Fruit fly (Drosophila melanogaster) whole organism, embryonic: Measurements from ENCODE around the gene Rfx.

Experiments used
- Aef1 ChIP-seq: fragments of 200-800 bp; sonication (Bioruptor generic); IDR thresholded peaks from 3 replicates; pipeline ENCODE4 v1.3.6; 2022; ENCODE audit warnings: missing biosample characterization, missing genetic modification characterization
- Atf6 ChIP-seq: fragments of 200-800 bp; sonication (Bioruptor generic); IDR thresholded peaks from 2 replicates; pipeline ENCODE4 v1.3.6; 2022; ENCODE audit warnings: missing biosample characterization, missing genetic modification characterization
- B-H2 ChIP-seq: fragments of 200-800 bp; sonication (Bioruptor generic); optimal IDR thresholded peaks from 2 replicates; lab custom pipeline; 2018; ENCODE audit warnings: missing biosample characterization, mild to moderate bottlenecking, missing genetic modification characterization
- CG11696 ChIP-seq: fragments of 200-800 bp; sonication (Bioruptor generic); IDR thresholded peaks from 2 replicates; pipeline ENCODE4 v1.3.6; 2022; ENCODE audit warnings: missing biosample characterization, missing genetic modification characterization
- CG12104 ChIP-seq: fragments of 200-800 bp; sonication (Bioruptor generic); optimal IDR thresholded peaks from 3 replicates; lab custom pipeline; 2016; ENCODE audit warnings: missing biosample characterization, missing genetic modification characterization
- CG12769 ChIP-seq: fragments of 200-800 bp; sonication (Bioruptor generic); optimal IDR thresholded peaks from 2 replicates; lab custom pipeline; 2019; ENCODE audit warnings: missing biosample characterization, mild to moderate bottlenecking, missing genetic modification characterization, moderate library complexity
- CG13424 ChIP-seq: fragments of 200-800 bp; sonication (Bioruptor generic); optimal IDR thresholded peaks from 2 replicates; lab custom pipeline; 2019; ENCODE audit warnings: missing biosample characterization, mild to moderate bottlenecking, missing genetic modification characterization, moderate library complexity
- CG15514 ChIP-seq: fragments of 200-800 bp; sonication (Bioruptor generic); optimal IDR thresholded peaks from 3 replicates; lab custom pipeline; 2017; ENCODE audit warnings: missing biosample characterization, missing genetic modification characterization, mild to moderate bottlenecking, moderate library complexity, missing genetic modification reagents
- CG16863 ChIP-seq: fragments of 200-800 bp; sonication (Bioruptor generic); optimal IDR thresholded peaks from 3 replicates; lab custom pipeline; 2016; ENCODE audit warnings: missing biosample characterization, missing genetic modification characterization
- CG18262 ChIP-seq: fragments of 200-800 bp; optimal IDR thresholded peaks from 3 replicates; lab custom pipeline; 2019; ENCODE audit warnings: missing biosample characterization, mild to moderate bottlenecking, missing genetic modification characterization, moderate library complexity
- CG18619 ChIP-seq: fragments of 200-800 bp; sonication (Bioruptor generic); optimal IDR thresholded peaks from 3 replicates; lab custom pipeline; 2017; ENCODE audit warnings: missing biosample characterization, mild to moderate bottlenecking, missing genetic modification characterization
- CG31224 ChIP-seq: fragments of 200-800 bp; sonication (Bioruptor generic); IDR thresholded peaks from 2 replicates; pipeline ENCODE4 v1.3.6; 2022; ENCODE audit warnings: missing biosample characterization, missing genetic modification characterization
- CG31365 ChIP-seq: fragments of 200-800 bp; sonication (Bioruptor generic); optimal IDR thresholded peaks from 2 replicates; lab custom pipeline; 2018; ENCODE audit warnings: missing biosample characterization, mild to moderate bottlenecking, missing genetic modification characterization
- CG3847 ChIP-seq: fragments of 200-800 bp; sonication (Bioruptor generic); IDR thresholded peaks from 2 replicates; pipeline ENCODE4 v1.3.6; 2022; ENCODE audit warnings: missing biosample characterization, missing genetic modification characterization
- CG4854 ChIP-seq: fragments of 200-800 bp; sonication (Bioruptor generic); optimal IDR thresholded peaks from 2 replicates; lab custom pipeline; 2016; ENCODE audit warnings: missing biosample characterization, missing genetic modification characterization, inconsistent platforms
- CG5180 ChIP-seq: fragments of 200-800 bp; sonication (Bioruptor generic); optimal IDR thresholded peaks from 3 replicates; lab custom pipeline; 2017; ENCODE audit warnings: missing biosample characterization, missing genetic modification characterization, mild to moderate bottlenecking, moderate library complexity, missing genetic modification reagents
- CG7357 ChIP-seq: fragments of 200-800 bp; sonication (Bioruptor generic); IDR thresholded peaks from 3 replicates; pipeline ENCODE4 v1.3.6; 2022; ENCODE audit warnings: missing biosample characterization, missing genetic modification characterization
- CG8944 ChIP-seq: fragments of 200-800 bp; sonication (Bioruptor generic); optimal IDR thresholded peaks from 3 replicates; lab custom pipeline; 2016; ENCODE audit warnings: missing biosample characterization, missing genetic modification characterization
- CG9817 ChIP-seq: fragments of 200-800 bp; sonication (Bioruptor generic); optimal IDR thresholded peaks from 2 replicates; lab custom pipeline; 2018; ENCODE audit warnings: missing biosample characterization, mild to moderate bottlenecking, missing genetic modification characterization, moderate library complexity
- CTCF ChIP-seq: fragments of 200-800 bp; sonication (Bioruptor generic); optimal IDR thresholded peaks from 2 replicates; lab custom pipeline; 2017; ENCODE audit warnings: missing biosample characterization, mild to moderate bottlenecking, missing genetic modification characterization, moderate library complexity
- Camta ChIP-seq: fragments of 200-800 bp; sonication (Bioruptor generic); optimal IDR thresholded peaks from 2 replicates; lab custom pipeline; 2016; ENCODE audit warnings: missing biosample characterization, missing genetic modification characterization
- Dek ChIP-seq: fragments of 200-800 bp; sonication (Bioruptor generic); optimal IDR thresholded peaks from 3 replicates; lab custom pipeline; 2019; ENCODE audit warnings: missing biosample characterization, mild to moderate bottlenecking, missing genetic modification characterization, moderate library complexity
- E2f1 ChIP-seq: fragments of 200-800 bp; sonication (Bioruptor generic); IDR thresholded peaks from 2 replicates; pipeline ENCODE4 v1.3.6; 2022; ENCODE audit warnings: missing biosample characterization, missing genetic modification characterization
- HLH4C ChIP-seq: fragments of 200-800 bp; sonication (Bioruptor generic); IDR thresholded peaks from 3 replicates; pipeline ENCODE4 v1.3.6; 2022; ENCODE audit warnings: missing biosample characterization, missing genetic modification characterization; ENCODE audit not compliant: partially characterized antibody
- HLHmδ ChIP-seq: fragments of 200-800 bp; sonication (Bioruptor generic); optimal IDR thresholded peaks from 2 replicates; lab custom pipeline; 2018; ENCODE audit warnings: missing biosample characterization, mild to moderate bottlenecking, missing genetic modification characterization, moderate library complexity
- Meics ChIP-seq: fragments of 200-800 bp; sonication (Bioruptor generic); optimal IDR thresholded peaks from 2 replicates; lab custom pipeline; 2017; ENCODE audit warnings: missing biosample characterization, mild to moderate bottlenecking, missing genetic modification characterization
- NC2β ChIP-seq: fragments of 200-800 bp; sonication (Bioruptor generic); optimal IDR thresholded peaks from 2 replicates; lab custom pipeline; 2016; ENCODE audit warnings: missing biosample characterization, missing genetic modification characterization
- Oli ChIP-seq: fragments of 200-800 bp; sonication (Bioruptor generic); optimal IDR thresholded peaks from 2 replicates; lab custom pipeline; 2018; ENCODE audit warnings: missing biosample characterization, mild to moderate bottlenecking, missing genetic modification characterization, moderate library complexity
- Sox102F ChIP-seq: fragments of 200-800 bp; sonication (Bioruptor generic); optimal IDR thresholded peaks from 2 replicates; lab custom pipeline; 2018; ENCODE audit warnings: missing biosample characterization, mild to moderate bottlenecking, missing genetic modification characterization, moderate library complexity
- Sry-δ ChIP-seq: fragments of 200-800 bp; sonication (Bioruptor generic); optimal IDR thresholded peaks from 2 replicates; lab custom pipeline; 2016; ENCODE audit warnings: missing biosample characterization, missing genetic modification characterization
- Xrp1 ChIP-seq: fragments of 200-800 bp; sonication (Bioruptor generic); IDR thresholded peaks from 2 replicates; pipeline ENCODE4 v1.3.6; 2022; ENCODE audit warnings: missing biosample characterization, missing genetic modification characterization
- bcd ChIP-seq: fragments of 200-800 bp; sonication (Bioruptor generic); optimal IDR thresholded peaks from 2 replicates; lab custom pipeline; 2017; ENCODE audit warnings: missing biosample characterization, mild to moderate bottlenecking, missing genetic modification characterization
- bowl ChIP-seq: fragments of 200-800 bp; sonication (Bioruptor generic); IDR thresholded peaks from 2 replicates; pipeline ENCODE4 v1.3.6; 2022; ENCODE audit warnings: missing biosample characterization, missing genetic modification characterization
- cad ChIP-seq: fragments of >200 bp; optimal IDR thresholded peaks from 2 replicates; lab custom pipeline; 2017; ENCODE audit warnings: missing biosample characterization, missing genetic modification characterization
- ci ChIP-seq: fragments of 200-800 bp; sonication (Bioruptor generic); IDR thresholded peaks from 3 replicates; pipeline ENCODE4 v1.3.6; 2022; ENCODE audit warnings: missing biosample characterization, missing genetic modification characterization
- dmrt11E ChIP-seq: fragments of 200-800 bp; sonication (Bioruptor generic); optimal IDR thresholded peaks from 3 replicates; lab custom pipeline; 2018; ENCODE audit warnings: missing biosample characterization, mild to moderate bottlenecking, missing genetic modification characterization, moderate library complexity
- dmrt99B ChIP-seq: fragments of 200-800 bp; sonication (Bioruptor generic); optimal IDR thresholded peaks from 2 replicates; lab custom pipeline; 2018; ENCODE audit warnings: missing biosample characterization, mild to moderate bottlenecking, missing genetic modification characterization, moderate library complexity
- en ChIP-seq: fragments of 200-800 bp; sonication (Bioruptor generic); optimal IDR thresholded peaks from 2 replicates; lab custom pipeline; 2016; ENCODE audit warnings: missing biosample characterization, missing genetic modification characterization
- fd3F ChIP-seq: fragments of 200-800 bp; sonication (Bioruptor generic); optimal IDR thresholded peaks from 2 replicates; lab custom pipeline; 2018; ENCODE audit warnings: missing biosample characterization, mild to moderate bottlenecking, missing genetic modification characterization, moderate library complexity
- gsb-n ChIP-seq: fragments of 200-800 bp; sonication (Bioruptor generic); optimal IDR thresholded peaks from 3 replicates; lab custom pipeline; 2018; ENCODE audit warnings: missing biosample characterization, mild to moderate bottlenecking, missing genetic modification characterization
- insv ChIP-seq, 2 experiments: fragments of 200-800 bp; sonication (Bioruptor generic); optimal IDR thresholded peaks; 3 replicates each; lab custom pipeline; 2016 to 2018; ENCODE audit warnings: missing biosample characterization in 2 of 2, missing genetic modification characterization in 2 of 2
- odd ChIP-seq: fragments of 200-800 bp; sonication (Bioruptor generic); optimal IDR thresholded peaks from 2 replicates; lab custom pipeline; 2017; ENCODE audit warnings: missing biosample characterization, mild to moderate bottlenecking, missing genetic modification characterization
- rib ChIP-seq: fragments of 200-800 bp; sonication (Bioruptor generic); IDR thresholded peaks from 2 replicates; pipeline ENCODE4 v1.3.6; 2022; ENCODE audit warnings: missing biosample characterization, missing genetic modification characterization
- sc ChIP-seq, 3 experiments: fragments of >200 bp in 2 of 3; fragments of 200-800 bp in 1 of 3; sonication (Bioruptor generic) in 1 of 3; optimal IDR thresholded peaks; 2 replicates in 2 of 3; 3 replicates in 1 of 3; lab custom pipeline; 2017; ENCODE audit warnings: mild to moderate bottlenecking in 1 of 3, missing biosample characterization in 1 of 3, missing genetic modification characterization in 1 of 3, missing genetic modification reagents in 1 of 3
- sens ChIP-seq: fragments of 200-800 bp; sonication (Bioruptor generic); peaks from one replicate; lab custom pipeline; 2016; ENCODE audit warnings: missing biosample characterization, missing genetic modification characterization
- so ChIP-seq: fragments of 200-800 bp; sonication (Bioruptor generic); IDR thresholded peaks from 3 replicates; pipeline ENCODE4 v1.3.6; 2022; ENCODE audit warnings: missing biosample characterization, missing genetic modification characterization
- stc ChIP-seq: fragments of 200-800 bp; sonication (Bioruptor generic); IDR thresholded peaks from 2 replicates; pipeline ENCODE4 v1.3.6; 2022; ENCODE audit warnings: missing biosample characterization, missing genetic modification characterization
- tup ChIP-seq: fragments of 200-800 bp; sonication (Bioruptor generic); optimal IDR thresholded peaks from 2 replicates; lab custom pipeline; 2016; ENCODE audit warnings: missing biosample characterization, mild to moderate bottlenecking, missing genetic modification characterization, moderate library complexity
- twi ChIP-seq: fragments of 200-800 bp; optimal IDR thresholded peaks from 2 replicates; lab custom pipeline; 2019; ENCODE audit warnings: missing biosample characterization, mild to moderate bottlenecking, missing genetic modification characterization, moderate library complexity
- vfl ChIP-seq: fragments of 200-800 bp; sonication (Bioruptor generic); optimal IDR thresholded peaks from 2 replicates; lab custom pipeline; 2016; ENCODE audit warnings: missing biosample characterization, missing genetic modification characterization
- zen ChIP-seq: fragments of 200-800 bp; sonication (Bioruptor generic); optimal IDR thresholded peaks from 3 replicates; lab custom pipeline; 2018; ENCODE audit warnings: missing biosample characterization, mild to moderate bottlenecking, missing genetic modification characterization, moderate library complexity
- zfh1 ChIP-seq: fragments of 200-800 bp; sonication (Bioruptor generic); IDR thresholded peaks from 3 replicates; pipeline ENCODE4 v1.3.6; 2022; ENCODE audit warnings: missing biosample characterization, missing genetic modification characterization

Rfx gene

DNA sequence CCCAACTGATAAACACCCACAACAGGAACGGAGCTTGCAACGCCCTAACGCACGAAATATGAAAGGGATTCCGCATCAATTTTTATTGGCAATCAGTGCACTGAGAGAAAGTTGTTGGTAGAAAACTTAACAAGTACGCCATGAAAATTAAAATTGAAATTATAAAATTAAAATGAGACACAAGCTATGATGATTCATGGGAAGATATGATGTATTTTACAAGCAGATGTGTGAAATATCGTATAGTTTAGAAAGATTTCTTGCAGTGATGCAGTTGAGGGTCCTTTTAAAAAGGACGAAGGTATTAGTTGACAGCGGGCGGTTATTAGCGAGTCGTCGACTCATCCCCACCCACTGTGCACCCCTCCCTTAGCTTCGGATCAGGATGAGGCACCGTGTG lies 7.4 kb downstream of the Rfx start (continued):
- TF ChIP-seq stc (GFP tag; lab: Robert Waterston, UW) (no peak), CG12769 (tag; lab: Kevin White, UChicago) (no peak), cad (GFP tag; lab: Kevin White, UChicago) (no peak), ci (GFP tag; lab: Robert Waterston, UW) (no peak), odd (no peak), CG7357 (GFP tag; lab: Robert Waterston, UW) (no peak), CG16863 (no peak), bowl (no peak), CG5180 (GFP tag; lab: Kevin White, UChicago) (no peak), so (GFP tag; lab: Robert Waterston, UW) (no peak), Atf6 (GFP tag; lab: Robert Waterston, UW) (no peak), sc (optimal IDR thresholded peaks at IDR 0.05; lab: Kevin White, UChicago) (no peak), sc (GFP tag; optimal IDR thresholded peaks at IDR 0.05; lab: Kevin White, UChicago) (no peak), fd3F (GFP tag; lab: Kevin White, UChicago) (no peak), en (no peak), gsb-n (peak; percentile 40), insv (GFP tag; optimal IDR thresholded peaks at IDR 0.05; lab: Kevin White, UChicago) (no peak), CG15514 (GFP tag; lab: Kevin White, UChicago) (no peak), CG4854 (GFP tag; lab: Kevin White, UChicago) (no peak), B-H2 (no peak), Oli (tag; lab: Kevin White, UChicago) (no peak), vfl (no peak), Xrp1 (GFP tag; lab: Robert Waterston, UW) (peak; percentile 63), Camta (GFP tag; lab: Kevin White, UChicago) (no peak), CG3847 (no peak), zfh1 (peak; percentile 40; the same call in 1 of the 3 replicates), bcd (GFP tag; lab: Kevin White, UChicago) (no peak), CG12104 (no peak), sens (GFP tag; lab: Kevin White, UChicago) (peak; percentile 70), Sry-δ (GFP tag; lab: Kevin White, UChicago) (no peak), tup (GFP tag; lab: Kevin White, UChicago) (no peak), HLH4C (no peak), CG9817 (tag; lab: Kevin White, UChicago) (no peak), CG31365 (no peak), zen (tag; lab: Kevin White, UChicago) (peak; percentile 78), CTCF (GFP tag; lab: Kevin White, UChicago) (no peak), CG31224 (GFP tag; lab: Robert Waterston, UW) (no peak), CG18619 (GFP tag; lab: Kevin White, UChicago) (no peak), CG11696 (GFP tag; lab: Robert Waterston, UW) (no peak), HLHmδ (GFP tag; lab: Kevin White, UChicago) (no peak), Meics (GFP tag; lab: Kevin White, UChicago) (no peak), CG8944 (GFP tag; lab: Kevin White, UChicago) (no peak), CG13424 (no peak), CG18262 (tag; lab: Kevin White, UChicago) (peak; percentile 61), Aef1 (GFP tag; lab: Robert Waterston, UW) (no peak), dmrt99B (tag; lab: Kevin White, UChicago) (no peak), Dek (no peak), E2f1 (peak; percentile 35; the same call in 1 of the 2 replicates), dmrt11E (tag; lab: Kevin White, UChicago) (peak; percentile 69), rib (no peak), twi (no peak), Sox102F (no peak), NC2β (GFP tag; lab: Kevin White, UChicago) (no peak)
